Fruit fly (Drosophila melanogaster) whole organism, embryonic: ENCODE measurements around the gene fan.

Experiments used
- Atf3 ChIP-seq: fragments of 200-800 bp; sonication (Bioruptor generic); optimal IDR thresholded peaks from 3 replicates; lab custom pipeline; 2016; ENCODE audit warnings: missing biosample characterization, missing genetic modification characterization
- B-H1 ChIP-seq: fragments of 200-800 bp; sonication (Bioruptor generic); IDR thresholded peaks from 3 replicates; pipeline ENCODE4 v1.3.6; 2022; ENCODE audit warnings: missing biosample characterization, missing genetic modification characterization
- Bgb ChIP-seq: fragments of 200-800 bp; sonication (Bioruptor generic); IDR thresholded peaks from 2 replicates; pipeline ENCODE4 v1.3.6; 2022; ENCODE audit warnings: missing biosample characterization, missing genetic modification characterization; ENCODE audit not compliant: partially characterized antibody
- CG1024 ChIP-seq: fragments of 200-800 bp; sonication (Bioruptor generic); IDR thresholded peaks from 2 replicates; pipeline ENCODE4 v1.3.6; 2022; ENCODE audit warnings: missing biosample characterization, missing genetic modification characterization
- CG10267 ChIP-seq: fragments of 200-800 bp; sonication (Bioruptor generic); optimal IDR thresholded peaks from 2 replicates; lab custom pipeline; 2018; ENCODE audit warnings: missing biosample characterization, mild to moderate bottlenecking, missing genetic modification characterization, moderate library complexity
- CG11723 ChIP-seq: fragments of 200-800 bp; sonication (Bioruptor generic); optimal IDR thresholded peaks from 2 replicates; lab custom pipeline; 2017; ENCODE audit warnings: missing biosample characterization, mild to moderate bottlenecking, missing genetic modification characterization
- CG13287 ChIP-seq: fragments of 200-800 bp; sonication (Bioruptor generic); IDR thresholded peaks from 2 replicates; pipeline ENCODE4 v1.3.6; 2022; ENCODE audit warnings: missing biosample characterization, missing genetic modification characterization; ENCODE audit not compliant: partially characterized antibody
- CG13296 ChIP-seq: fragments of 200-800 bp; sonication (Bioruptor generic); optimal IDR thresholded peaks from 3 replicates; lab custom pipeline; 2018; ENCODE audit warnings: missing biosample characterization, mild to moderate bottlenecking, missing genetic modification characterization
- CG15011 ChIP-seq: fragments of 200-800 bp; sonication (Bioruptor generic); optimal IDR thresholded peaks from 3 replicates; lab custom pipeline; 2018; ENCODE audit warnings: missing biosample characterization, mild to moderate bottlenecking, missing genetic modification characterization
- CG16779 ChIP-seq: fragments of 200-800 bp; sonication (Bioruptor generic); IDR thresholded peaks from 2 replicates; pipeline ENCODE4 v1.3.6; 2022; ENCODE audit warnings: missing biosample characterization, missing genetic modification characterization
- CG17568 ChIP-seq: fragments of 200-800 bp; sonication (Bioruptor generic); optimal IDR thresholded peaks from 2 replicates; lab custom pipeline; 2018; ENCODE audit warnings: missing biosample characterization, mild to moderate bottlenecking, missing genetic modification characterization, moderate library complexity
- CG2120 ChIP-seq: fragments of 200-800 bp; sonication (Bioruptor generic); optimal IDR thresholded peaks from 3 replicates; lab custom pipeline; 2016; ENCODE audit warnings: missing biosample characterization, missing genetic modification characterization
- CG31365 ChIP-seq: fragments of 200-800 bp; sonication (Bioruptor generic); optimal IDR thresholded peaks from 2 replicates; lab custom pipeline; 2018; ENCODE audit warnings: missing biosample characterization, mild to moderate bottlenecking, missing genetic modification characterization
- CG33213 ChIP-seq: fragments of 200-800 bp; sonication (Bioruptor generic); optimal IDR thresholded peaks from 3 replicates; lab custom pipeline; 2016; ENCODE audit warnings: missing biosample characterization, missing genetic modification characterization
- CG34224 ChIP-seq: fragments of 200-800 bp; sonication (Bioruptor generic); IDR thresholded peaks from 3 replicates; pipeline ENCODE4 v1.3.6; 2022; ENCODE audit warnings: missing biosample characterization, missing genetic modification characterization; ENCODE audit not compliant: partially characterized antibody
- CG3995 ChIP-seq: fragments of 200-800 bp; sonication (Bioruptor generic); optimal IDR thresholded peaks from 3 replicates; lab custom pipeline; 2016; ENCODE audit warnings: missing biosample characterization, missing genetic modification characterization
- CG4328 ChIP-seq: fragments of 200-800 bp; sonication (Bioruptor generic); optimal IDR thresholded peaks from 3 replicates; lab custom pipeline; 2017; ENCODE audit warnings: missing biosample characterization, missing genetic modification reagents, missing genetic modification characterization
- CG4404 ChIP-seq: fragments of 200-800 bp; sonication (Bioruptor generic); IDR thresholded peaks from 2 replicates; pipeline ENCODE4 v1.3.6; 2022; ENCODE audit warnings: missing biosample characterization, missing genetic modification characterization
- CG5245 ChIP-seq: fragments of 200-800 bp; sonication (Bioruptor generic); optimal IDR thresholded peaks from 3 replicates; lab custom pipeline; 2016; ENCODE audit warnings: missing biosample characterization, missing genetic modification characterization
- CG6765 ChIP-seq: fragments of 200-800 bp; sonication (Bioruptor generic); optimal IDR thresholded peaks from 3 replicates; lab custom pipeline; 2017; ENCODE audit warnings: missing biosample characterization, mild to moderate bottlenecking, missing genetic modification characterization
- CG7357 ChIP-seq: fragments of 200-800 bp; sonication (Bioruptor generic); IDR thresholded peaks from 3 replicates; pipeline ENCODE4 v1.3.6; 2022; ENCODE audit warnings: missing biosample characterization, missing genetic modification characterization
- CG8478 ChIP-seq: fragments of >200 bp; optimal IDR thresholded peaks from 2 replicates; lab custom pipeline; 2018
- CG9215 ChIP-seq: fragments of 200-800 bp; sonication (Bioruptor generic); IDR thresholded peaks from 2 replicates; pipeline ENCODE4 v1.3.6; 2022; ENCODE audit warnings: missing biosample characterization, missing genetic modification characterization
- CG9727 ChIP-seq: fragments of 200-800 bp; sonication (Bioruptor generic); optimal IDR thresholded peaks from 3 replicates; lab custom pipeline; 2017; ENCODE audit warnings: missing biosample characterization, mild to moderate bottlenecking, missing genetic modification characterization
- Dll ChIP-seq: fragments of 200-800 bp; sonication (Bioruptor generic); IDR thresholded peaks from 4 replicates; pipeline ENCODE4 v1.3.6; 2022; ENCODE audit warnings: missing biosample characterization, missing genetic modification characterization; ENCODE audit not compliant: partially characterized antibody
- Doc3 ChIP-seq: fragments of 200-800 bp; sonication (Bioruptor generic); IDR thresholded peaks from 3 replicates; pipeline ENCODE4 v1.3.6; 2022; ENCODE audit warnings: missing biosample characterization, missing genetic modification characterization; ENCODE audit not compliant: partially characterized antibody
- Fer1 ChIP-seq: fragments of 200-800 bp; sonication (Bioruptor generic); optimal IDR thresholded peaks from 2 replicates; lab custom pipeline; 2017; ENCODE audit warnings: missing biosample characterization, mild to moderate bottlenecking, missing genetic modification characterization
- HLH4C ChIP-seq: fragments of 200-800 bp; sonication (Bioruptor generic); IDR thresholded peaks from 3 replicates; pipeline ENCODE4 v1.3.6; 2022; ENCODE audit warnings: missing biosample characterization, missing genetic modification characterization; ENCODE audit not compliant: partially characterized antibody
- Hmr ChIP-seq: fragments of 200-800 bp; sonication (Bioruptor generic); optimal IDR thresholded peaks from 3 replicates; lab custom pipeline; 2017; ENCODE audit warnings: mild to moderate bottlenecking, missing biosample characterization, missing genetic modification reagents, missing genetic modification characterization
- Meics ChIP-seq: fragments of 200-800 bp; sonication (Bioruptor generic); optimal IDR thresholded peaks from 2 replicates; lab custom pipeline; 2017; ENCODE audit warnings: missing biosample characterization, mild to moderate bottlenecking, missing genetic modification characterization
- Neu2 ChIP-seq: fragments of 200-800 bp; sonication (Bioruptor generic); optimal IDR thresholded peaks from 3 replicates; lab custom pipeline; 2016; ENCODE audit warnings: missing biosample characterization, missing genetic modification characterization, borderline replicate concordance
- Optix ChIP-seq: fragments of 200-800 bp; sonication (Bioruptor generic); IDR thresholded peaks from 3 replicates; pipeline ENCODE4 v1.3.6; 2022; ENCODE audit warnings: missing biosample characterization, missing genetic modification characterization
- Rx ChIP-seq: fragments of 200-800 bp; sonication (Bioruptor generic); IDR thresholded peaks from 2 replicates; pipeline ENCODE4 v1.3.6; 2022; ENCODE audit warnings: missing biosample characterization, missing genetic modification characterization
- Sry-δ ChIP-seq: fragments of 200-800 bp; sonication (Bioruptor generic); optimal IDR thresholded peaks from 2 replicates; lab custom pipeline; 2016; ENCODE audit warnings: missing biosample characterization, missing genetic modification characterization
- ac ChIP-seq: fragments of 200-800 bp; sonication (Bioruptor generic); optimal IDR thresholded peaks from 3 replicates; lab custom pipeline; 2017; ENCODE audit warnings: missing biosample characterization, mild to moderate bottlenecking, missing genetic modification characterization
- bbx ChIP-seq: fragments of 200-800 bp; sonication (Bioruptor generic); IDR thresholded peaks from 2 replicates; pipeline ENCODE4 v1.3.6; 2022; ENCODE audit warnings: missing biosample characterization, missing genetic modification characterization; ENCODE audit not compliant: partially characterized antibody
- chif ChIP-seq, 2 experiments: fragments of 200-800 bp; sonication (Bioruptor generic); optimal IDR thresholded peaks; 3 replicates each; lab custom pipeline; 2016; ENCODE audit warnings: missing biosample characterization in 2 of 2, missing genetic modification characterization in 2 of 2
- exex ChIP-seq: fragments of 200-800 bp; sonication (Bioruptor generic); optimal IDR thresholded peaks from 4 replicates; lab custom pipeline; 2018; ENCODE audit warnings: missing biosample characterization, mild to moderate bottlenecking, missing genetic modification characterization, moderate library complexity
- eyg ChIP-seq: fragments of 200-800 bp; sonication (Bioruptor generic); optimal IDR thresholded peaks from 3 replicates; lab custom pipeline; 2016; ENCODE audit warnings: missing biosample characterization, missing genetic modification characterization
- fd96Cb ChIP-seq: fragments of 200-800 bp; sonication (Bioruptor generic); optimal IDR thresholded peaks from 2 replicates; lab custom pipeline; 2018; ENCODE audit warnings: missing biosample characterization, mild to moderate bottlenecking, missing genetic modification characterization, moderate library complexity
- ftz-f1 ChIP-seq: fragments of 200-800 bp; sonication (Bioruptor generic); optimal IDR thresholded peaks from 2 replicates; lab custom pipeline; 2016; ENCODE audit warnings: missing biosample characterization, missing genetic modification characterization
- h ChIP-seq: fragments of >200 bp; optimal IDR thresholded peaks from 2 replicates; lab custom pipeline; 2017
- ham ChIP-seq: fragments of 200-800 bp; sonication (Bioruptor generic); IDR thresholded peaks from 2 replicates; pipeline ENCODE4 v1.3.6; 2022; ENCODE audit warnings: missing biosample characterization, missing genetic modification characterization
- maf-S ChIP-seq: fragments of 200-800 bp; sonication (Bioruptor generic); optimal IDR thresholded peaks from 2 replicates; lab custom pipeline; 2016; ENCODE audit warnings: missing biosample characterization, missing genetic modification characterization
- mld ChIP-seq: fragments of 200-800 bp; sonication (Bioruptor generic); IDR thresholded peaks from 3 replicates; pipeline ENCODE4 v1.3.6; 2022; ENCODE audit warnings: missing biosample characterization, missing genetic modification characterization; ENCODE audit not compliant: partially characterized antibody
- sens ChIP-seq: fragments of 200-800 bp; sonication (Bioruptor generic); peaks from one replicate; lab custom pipeline; 2016; ENCODE audit warnings: missing biosample characterization, missing genetic modification characterization
- so ChIP-seq: fragments of 200-800 bp; sonication (Bioruptor generic); IDR thresholded peaks from 3 replicates; pipeline ENCODE4 v1.3.6; 2022; ENCODE audit warnings: missing biosample characterization, missing genetic modification characterization
- stc ChIP-seq: fragments of 200-800 bp; sonication (Bioruptor generic); IDR thresholded peaks from 2 replicates; pipeline ENCODE4 v1.3.6; 2022; ENCODE audit warnings: missing biosample characterization, missing genetic modification characterization
- stwl ChIP-seq: fragments of 200-800 bp; sonication (Bioruptor generic); optimal IDR thresholded peaks from 3 replicates; lab custom pipeline; 2018; ENCODE audit warnings: missing biosample characterization, mild to moderate bottlenecking, missing genetic modification characterization, moderate library complexity
- tna ChIP-seq: fragments of 200-800 bp; sonication (Bioruptor generic); IDR thresholded peaks from 2 replicates; pipeline ENCODE4 v1.3.6; 2022; ENCODE audit warnings: missing biosample characterization, missing genetic modification characterization; ENCODE audit not compliant: partially characterized antibody
- zfh2 ChIP-seq: fragments of 200-800 bp; sonication (Bioruptor generic); optimal IDR thresholded peaks from 2 replicates; lab custom pipeline; 2016; ENCODE audit warnings: missing biosample characterization, missing genetic modification characterization

The fan gene

dm6 chr3L:8091650-8092068 lies 17.3 kb upstream of the fan start, which contains the start of gene CG7565 (continued):
- TF ChIP-seq CG8478 (lab: Kevin White, UChicago) (no peak), CG10267 (tag; lab: Kevin White, UChicago) (peak; percentile 93), CG17568 (peak; percentile 32), Hmr (GFP tag; lab: Kevin White, UChicago) (peak; percentile 67), ac (GFP tag; lab: Kevin White, UChicago) (no peak), h (lab: Kevin White, UChicago) (no peak), Rx (no peak), exex (tag; lab: Kevin White, UChicago) (peak; percentile 90), CG3995 (peak; percentile 19), maf-S (GFP tag; lab: Kevin White, UChicago) (peak; percentile 42), CG4404 (GFP tag; lab: Robert Waterston, UW) (no peak), Neu2 (GFP tag; lab: Kevin White, UChicago) (no peak), so (GFP tag; lab: Robert Waterston, UW) (peak; percentile 60; the same call in 1 of the 3 replicates), CG34224 (GFP tag; lab: Robert Waterston, UW) (peak; percentile 70; the same call in 2 of the 3 replicates), Meics (GFP tag; lab: Kevin White, UChicago) (peak; percentile 59), CG15011 (GFP tag; lab: Kevin White, UChicago) (no peak), CG16779 (GFP tag; lab: Robert Waterston, UW) (no peak), Fer1 (GFP tag; lab: Kevin White, UChicago) (peak; percentile 81), CG9215 (GFP tag; lab: Robert Waterston, UW) (no peak), eyg (GFP tag; lab: Kevin White, UChicago) (no peak), CG7357 (GFP tag; lab: Robert Waterston, UW) (no peak), CG6765 (GFP tag; lab: Kevin White, UChicago) (peak; percentile 67), Doc3 (GFP tag; lab: Robert Waterston, UW) (peak; percentile 60; the same call in 1 of the 3 replicates), Bgb (GFP tag; lab: Robert Waterston, UW) (peak; percentile 54), B-H1 (GFP tag; lab: Robert Waterston, UW) (no peak), CG11723 (GFP tag; lab: Kevin White, UChicago) (peak; percentile 5), ham (GFP tag; lab: Robert Waterston, UW) (no peak), fd96Cb (tag; lab: Kevin White, UChicago) (no peak), chif (GFP tag; optimal IDR thresholded peaks at IDR 0.05; lab: Kevin White, UChicago) (peak in 1 of 2 experiments; percentile 24), Sry-δ (peak; percentile 64), CG1024 (GFP tag; lab: Robert Waterston, UW) (no peak), sens (peak; percentile 69), stwl (tag; lab: Kevin White, UChicago) (peak; percentile 99), CG33213 (GFP tag; lab: Kevin White, UChicago) (no peak), HLH4C (no peak), ftz-f1 (peak; percentile 17), Atf3 (GFP tag; lab: Kevin White, UChicago) (no peak), stc (no peak), mld (GFP tag; lab: Robert Waterston, UW) (no peak), CG13296 (GFP tag; lab: Kevin White, UChicago) (peak; percentile 56), CG31365 (tag; lab: Kevin White, UChicago) (peak; percentile 33), CG9727 (GFP tag; lab: Kevin White, UChicago) (peak; percentile 17), zfh2 (GFP tag; lab: Kevin White, UChicago) (peak; percentile 69), Dll (GFP tag; lab: Robert Waterston, UW) (peak; percentile 53; the same call in 1 of the 4 replicates), bbx (GFP tag; lab: Robert Waterston, UW) (peak; percentile 59; the same call in 1 of the 2 replicates), Optix (GFP tag; lab: Robert Waterston, UW) (no peak), CG2120 (GFP tag; lab: Kevin White, UChicago) (peak; percentile 72), tna (peak; percentile 19; the same call in 1 of the 2 replicates), CG5245 (GFP tag; lab: Kevin White, UChicago) (no peak), CG4328 (GFP tag; lab: Kevin White, UChicago) (peak; percentile 40), CG13287 (peak; percentile 69)
